Worm (Caenorhabditis elegans): ENCODE measurements around the gene kqt-3.

- TF ChIP-seq nhr-2 (tag; optimal IDR thresholded peaks at IDR 0.05), result no peak
- TF ChIP-seq nhr-76 (tag; optimal IDR thresholded peaks at IDR 0.05), result no peak
- TF ChIP-seq mep-1 (tag; optimal IDR thresholded peaks at IDR 0.05), result no peak
- TF ChIP-seq zip-8 (tag; optimal IDR thresholded peaks at IDR 0.05), result no peak
- TF ChIP-seq blmp-1 (tag; optimal IDR thresholded peaks at IDR 0.05), result no peak
Measured at ce11 chrII:13668844-13669441, 27.1 kb upstream of the kqt-3 start, which contains the start of gene C31C9.7.
